Worm (Caenorhabditis elegans) whole organism, L1 larva: Measurements from ENCODE around the gene fbxa-158.

Source experiments
- ama-1 ChIP-seq: fragments of 150-350 bp; optimal IDR thresholded peaks from 2 replicates; lab custom pipeline; 2014
- egl-27 ChIP-seq, 2 experiments: fragments of 150-350 bp in 1 of 2; sonication (generic microtip); optimal IDR thresholded peaks; 3 replicates each; lab custom pipeline; 2017 to 2018; ENCODE audit warnings: missing biosample characterization in 2 of 2, missing genetic modification characterization in 2 of 2, missing genetic modification reagents in 2 of 2
- lin-13 ChIP-seq: fragments of 150-350 bp; optimal IDR thresholded peaks from 2 replicates; lab custom pipeline; 2014; ENCODE audit warnings: missing biosample characterization, missing genetic modification reagents, missing genetic modification characterization
- mep-1 ChIP-seq: fragments of 150-350 bp; optimal IDR thresholded peaks from 2 replicates; lab custom pipeline; 2014; ENCODE audit warnings: missing biosample characterization, missing genetic modification characterization
- nhr-76 ChIP-seq: sonication (generic microtip); optimal IDR thresholded peaks from 2 replicates; lab custom pipeline; 2017; ENCODE audit warnings: missing biosample characterization, missing genetic modification characterization
- nhr-90 ChIP-seq: sonication (generic microtip); optimal IDR thresholded peaks from 2 replicates; lab custom pipeline; 2016; ENCODE audit warnings: mild to moderate bottlenecking, missing genetic modification characterization, missing compliant biosample characterization; ENCODE audit not compliant: poor library complexity
- pqm-1 ChIP-seq: sonication (generic microtip); optimal IDR thresholded peaks from 3 replicates; lab custom pipeline; 2017; ENCODE audit warnings: missing biosample characterization, missing genetic modification characterization
- sptf-1 ChIP-seq: fragments of 150-350 bp; optimal IDR thresholded peaks from 2 replicates; lab custom pipeline; 2014; ENCODE audit warnings: missing biosample characterization, missing genetic modification characterization
- unc-130 ChIP-seq: fragments of 150-350 bp; optimal IDR thresholded peaks from 2 replicates; lab custom pipeline; 2017; ENCODE audit warnings: missing biosample characterization, missing genetic modification characterization, inconsistent platforms
- unc-62 ChIP-seq: fragments of 150-350 bp; optimal IDR thresholded peaks from 2 replicates; lab custom pipeline; 2014; ENCODE audit warnings: missing biosample characterization, missing genetic modification reagents, missing genetic modification characterization
- unc-86 ChIP-seq: sonication (generic microtip); optimal IDR thresholded peaks from 2 replicates; lab custom pipeline; 2016; ENCODE audit warnings: missing genetic modification characterization, missing compliant biosample characterization

ce11 chrII:1584140-1584539 lies 36.9 kb downstream of the fbxa-158 start, which contains the start of gene clec-21:
- no peak for TF ChIP-seq lin-13 (GFP tag; lab: Kevin White, UChicago)
- no peak for TF ChIP-seq mep-1 (tag; lab: Kevin White, UChicago)
- TF ChIP-seq unc-86 (tag; lab: Kevin White, UChicago) = no peak
- no peak for TF ChIP-seq ama-1 (lab: Kevin White, UChicago)
- no peak for TF ChIP-seq pqm-1 (tag; lab: Kevin White, UChicago)
- TF ChIP-seq unc-62 (GFP tag; lab: Kevin White, UChicago) = no peak
- TF ChIP-seq nhr-90 (tag; lab: Kevin White, UChicago) = no peak
- no peak for TF ChIP-seq sptf-1
- TF ChIP-seq unc-130 = no peak
- TF ChIP-seq egl-27 (tag; optimal IDR thresholded peaks at IDR 0.05; lab: Kevin White, UChicago) = no peak
- no peak for TF ChIP-seq nhr-76
